Worm (Caenorhabditis elegans) whole organism, L4 larva: ENCODE data around the gene C56E10.3.

ENCODE experiments used
- R02D3.7 ChIP-seq: fragments of 150-350 bp; sonication (generic microtip); optimal IDR thresholded peaks from 3 replicates; lab custom pipeline; 2014; ENCODE audit warnings: missing biosample characterization, missing genetic modification characterization
- Y5F2A.4 ChIP-seq: fragments of 200-800 bp; sonication (Bioruptor generic); optimal IDR thresholded peaks from 2 replicates; lab custom pipeline; 2018; ENCODE audit warnings: mild to moderate bottlenecking, missing genetic modification characterization, missing compliant biosample characterization
- egl-27 ChIP-seq: sonication (generic microtip); optimal IDR thresholded peaks from 3 replicates; lab custom pipeline; 2017; ENCODE audit warnings: missing biosample characterization, missing genetic modification reagents, missing genetic modification characterization
- lin-38 ChIP-seq: fragments of 200-800 bp; sonication (Bioruptor generic); IDR thresholded peaks from 2 replicates; pipeline ENCODE4 v1.3.6; 2022; ENCODE audit warnings: missing genetic modification reagents, missing genetic modification characterization, missing compliant biosample characterization
- pqm-1 ChIP-seq: sonication (generic microtip); optimal IDR thresholded peaks from 2 replicates; lab custom pipeline; 2017; ENCODE audit warnings: missing biosample characterization, missing genetic modification characterization
- unc-130 ChIP-seq: sonication (generic microtip); optimal IDR thresholded peaks from 2 replicates; lab custom pipeline; 2016; ENCODE audit warnings: missing genetic modification reagents, missing genetic modification characterization, missing compliant biosample characterization
- zag-1 ChIP-seq: fragments of 150-350 bp; optimal IDR thresholded peaks from 2 replicates; lab custom pipeline; 2014; ENCODE audit warnings: missing biosample characterization, missing genetic modification characterization
- ztf-7 ChIP-seq: fragments of 150-350 bp; optimal IDR thresholded peaks from 2 replicates; lab custom pipeline; 2014; ENCODE audit warnings: missing biosample characterization, missing genetic modification characterization

- TF ChIP-seq unc-130 (GFP tag; lab: Kevin White, UChicago) (no peak), egl-27 (tag; lab: Kevin White, UChicago) (no peak), lin-38 (GFP tag; lab: Robert Waterston, UW) (no peak), zag-1 (no peak), R02D3.7 (no peak), ztf-7 (tag; lab: Kevin White, UChicago) (no peak), Y5F2A.4 (GFP tag; lab: Kevin White, UChicago) (no peak), pqm-1 (peak; percentile 67)
These were observed 38.5 kb upstream of the C56E10.3 start, which contains the start of gene cpr-6 for ce11 chrX:6606991-6607390.
